Worm (Caenorhabditis elegans) whole organism, L1 larva: Measurements from ENCODE around the gene sec-23.

Source experiments
- C34B4.2 ChIP-seq: sonication (generic microtip); optimal IDR thresholded peaks from 2 replicates; lab custom pipeline; 2017; ENCODE audit warnings: mild to moderate bottlenecking, missing genetic modification characterization, missing compliant biosample characterization
- Y116A8C.19 ChIP-seq: sonication (generic microtip); optimal IDR thresholded peaks from 2 replicates; lab custom pipeline; 2016; ENCODE audit warnings: missing compliant biosample characterization, missing genetic modification characterization, borderline replicate concordance
- alr-1 ChIP-seq: fragments of 200-800 bp; sonication (Bioruptor generic); optimal IDR thresholded peaks from 2 replicates; lab custom pipeline; 2018; ENCODE audit warnings: borderline replicate concordance, mild to moderate bottlenecking, missing genetic modification characterization, missing compliant biosample characterization
- blmp-1 ChIP-seq: fragments of 150-350 bp; optimal IDR thresholded peaks from 2 replicates; lab custom pipeline; 2014; ENCODE audit warnings: missing biosample characterization, missing genetic modification characterization
- elt-2 ChIP-seq: sonication (generic microtip); optimal IDR thresholded peaks from 2 replicates; lab custom pipeline; 2016; ENCODE audit warnings: missing genetic modification characterization, mild to moderate bottlenecking, inconsistent platforms, missing compliant biosample characterization, missing genetic modification reagents
- fos-1 ChIP-seq: fragments of 150-350 bp; optimal IDR thresholded peaks from 2 replicates; lab custom pipeline; 2014; ENCODE audit warnings: missing biosample characterization, missing genetic modification characterization
- lin-13 ChIP-seq: fragments of 150-350 bp; optimal IDR thresholded peaks from 2 replicates; lab custom pipeline; 2014; ENCODE audit warnings: missing biosample characterization, missing genetic modification reagents, missing genetic modification characterization
- lir-3 ChIP-seq: sonication (generic microtip); optimal IDR thresholded peaks from 2 replicates; lab custom pipeline; 2016; ENCODE audit warnings: mild to moderate bottlenecking, missing genetic modification characterization, moderate library complexity, missing compliant biosample characterization; ENCODE audit not compliant: poor library complexity
- mdl-1 ChIP-seq, 2 experiments: fragments of 150-350 bp; optimal IDR thresholded peaks; 2 replicates each; lab custom pipeline; 2014 to 2017; ENCODE audit warnings: missing biosample characterization in 2 of 2, missing genetic modification characterization in 2 of 2, inconsistent platforms in 1 of 2
- mef-2 ChIP-seq: fragments of 150-350 bp; optimal IDR thresholded peaks from 2 replicates; lab custom pipeline; 2014; ENCODE audit warnings: missing biosample characterization, missing genetic modification characterization
- nhr-12 ChIP-seq: sonication (generic microtip); optimal IDR thresholded peaks from 2 replicates; lab custom pipeline; 2017; ENCODE audit warnings: missing biosample characterization, missing genetic modification characterization
- nhr-28 ChIP-seq: fragments of 150-350 bp; optimal IDR thresholded peaks from 2 replicates; lab custom pipeline; 2014; ENCODE audit warnings: missing biosample characterization, missing genetic modification characterization
- nhr-47 ChIP-seq: sonication (generic microtip); optimal IDR thresholded peaks from 2 replicates; lab custom pipeline; 2016; ENCODE audit warnings: mild to moderate bottlenecking, missing genetic modification characterization, moderate library complexity, missing compliant biosample characterization
- nhr-76 ChIP-seq: sonication (generic microtip); optimal IDR thresholded peaks from 2 replicates; lab custom pipeline; 2017; ENCODE audit warnings: missing biosample characterization, missing genetic modification characterization
- nhr-85 ChIP-seq: sonication (generic microtip); peaks from one replicate; lab custom pipeline; 2016; ENCODE audit warnings: missing genetic modification characterization, inconsistent platforms, missing compliant biosample characterization
- nhr-90 ChIP-seq: sonication (generic microtip); optimal IDR thresholded peaks from 2 replicates; lab custom pipeline; 2016; ENCODE audit warnings: mild to moderate bottlenecking, missing genetic modification characterization, missing compliant biosample characterization; ENCODE audit not compliant: poor library complexity
- rnt-1 ChIP-seq: sonication (generic microtip); optimal IDR thresholded peaks from 2 replicates; lab custom pipeline; 2016; ENCODE audit warnings: mild to moderate bottlenecking, missing genetic modification characterization, moderate library complexity, missing compliant biosample characterization
- tbx-2 ChIP-seq: sonication (generic microtip); optimal IDR thresholded peaks from 2 replicates; lab custom pipeline; 2016; ENCODE audit warnings: missing genetic modification characterization, missing compliant biosample characterization
- unc-62 ChIP-seq: fragments of 150-350 bp; optimal IDR thresholded peaks from 2 replicates; lab custom pipeline; 2014; ENCODE audit warnings: missing biosample characterization, missing genetic modification reagents, missing genetic modification characterization
- unc-98 ChIP-seq: fragments of 200-800 bp; sonication (Bioruptor generic); IDR thresholded peaks from 2 replicates; pipeline ENCODE4 v1.3.6; 2022; ENCODE audit warnings: missing genetic modification characterization, missing compliant biosample characterization
- zip-4 ChIP-seq: fragments of 200-800 bp; sonication (Bioruptor generic); optimal IDR thresholded peaks from 2 replicates; lab custom pipeline; 2018; ENCODE audit warnings: mild to moderate bottlenecking, missing genetic modification characterization, moderate library complexity, missing compliant biosample characterization

sec-23 gene

ce11 chrV:20151432-20151831, 60.4 kb downstream of the sec-23 start, which contains the start of gene F19B2.7:
Gene F19B2.7 (plus strand): TSS chrV:20151732.
- no peak for TF ChIP-seq lir-3
- TF ChIP-seq nhr-90 = no peak
- no peak for TF ChIP-seq C34B4.2 (tag; lab: Kevin White, UChicago)
- TF ChIP-seq mef-2 (tag; lab: Kevin White, UChicago) = no peak
- no peak for TF ChIP-seq nhr-85 (tag; lab: Kevin White, UChicago)
- TF ChIP-seq nhr-28 (tag; lab: Kevin White, UChicago) = no peak
- TF ChIP-seq zip-4 = no peak
- no peak for TF ChIP-seq blmp-1 (tag; lab: Kevin White, UChicago)
- no peak for TF ChIP-seq fos-1 (tag; lab: Kevin White, UChicago)
- no peak for TF ChIP-seq unc-98
- no peak for TF ChIP-seq lin-13 (GFP tag; lab: Kevin White, UChicago)
- no peak for TF ChIP-seq nhr-12 (tag; lab: Kevin White, UChicago)
- TF ChIP-seq mdl-1 (tag; optimal IDR thresholded peaks at IDR 0.05; lab: Kevin White, UChicago) = no peak
- no peak for TF ChIP-seq rnt-1 (tag; lab: Kevin White, UChicago)

DNA sequence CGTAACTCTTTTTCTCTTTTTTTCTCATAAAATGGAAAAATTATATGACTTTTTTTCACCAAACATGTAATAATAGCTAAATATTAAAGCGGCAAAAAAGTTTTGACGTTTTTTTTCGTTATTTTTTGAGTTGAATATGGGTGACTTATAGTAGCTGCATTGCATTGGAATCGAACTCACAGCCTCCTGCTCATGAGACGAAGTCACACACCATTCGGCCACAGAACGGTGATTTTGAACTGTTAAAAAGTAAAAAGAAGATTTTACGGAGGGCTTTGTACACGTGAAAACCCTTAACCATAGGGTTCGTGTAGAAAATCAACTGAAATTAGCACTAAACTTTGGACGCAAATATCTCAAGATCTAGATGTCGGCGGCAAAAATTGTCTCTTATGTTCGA, 60.8 kb downstream of the sec-23 start:
- TF ChIP-seq alr-1 (tag; lab: Kevin White, UChicago) = no peak
- TF ChIP-seq tbx-2 (tag; lab: Kevin White, UChicago) = no peak
- no peak for TF ChIP-seq nhr-76 (tag; lab: Kevin White, UChicago)
- TF ChIP-seq elt-2 (tag; lab: Kevin White, UChicago) = no peak
- TF ChIP-seq unc-62 (GFP tag; lab: Kevin White, UChicago) = no peak
- TF ChIP-seq Y116A8C.19 (tag; lab: Kevin White, UChicago) = no peak
- no peak for TF ChIP-seq nhr-47 (tag; lab: Kevin White, UChicago)
- TF ChIP-seq, all 84 proteins: peak for 0
